Worm (Caenorhabditis elegans) whole organism, L4 larva: Measurements from ENCODE around the gene Y116A8A.4.
A peak's percentile ranks its signal among the peaks of the same experiment; 100 is the strongest.

ENCODE experiments used
- F37D6.2 ChIP-seq: sonication (generic microtip); optimal IDR thresholded peaks from 2 replicates; lab custom pipeline; 2016; ENCODE audit warnings: mild to moderate bottlenecking, missing genetic modification characterization, missing compliant biosample characterization
- Y75B8A.6 ChIP-seq: fragments of 200-800 bp; sonication (Bioruptor generic); IDR thresholded peaks from 2 replicates; pipeline ENCODE4 v1.3.6; 2022; ENCODE audit warnings: missing genetic modification reagents, missing genetic modification characterization, missing compliant biosample characterization
- ZK337.2 ChIP-seq: fragments of 200-800 bp; sonication (Bioruptor generic); IDR thresholded peaks from 2 replicates; pipeline ENCODE4 v1.3.6; 2022; ENCODE audit warnings: missing genetic modification reagents, missing genetic modification characterization, missing compliant biosample characterization
- aha-1 ChIP-seq: fragments of 150-350 bp; peaks from one replicate; lab custom pipeline; 2014; ENCODE audit warnings: missing biosample characterization, missing genetic modification characterization
- ama-1 ChIP-seq: fragments of 150-350 bp; optimal IDR thresholded peaks from 2 replicates; lab custom pipeline; 2014; ENCODE audit warnings: inconsistent platforms, mixed read lengths
- arid-1 ChIP-seq: fragments of 200-800 bp; sonication (Bioruptor generic); conservative IDR thresholded peaks from 2 replicates; pipeline ENCODE4 v1.3.6; 2022; ENCODE audit warnings: missing genetic modification reagents, missing genetic modification characterization, missing compliant biosample characterization
- daf-16 ChIP-seq, 3 experiments: sonication (generic microtip); optimal IDR thresholded peaks; 2 replicates each; lab custom pipeline; 2016 to 2017; ENCODE audit warnings: missing genetic modification characterization in 3 of 3, missing genetic modification reagents in 3 of 3, mild to moderate bottlenecking in 2 of 3, missing compliant biosample characterization in 2 of 3, missing biosample characterization in 1 of 3, moderate library complexity in 1 of 3
- dpl-1 ChIP-seq: fragments of 150-350 bp; optimal IDR thresholded peaks from 2 replicates; lab custom pipeline; 2014; ENCODE audit warnings: missing biosample characterization, missing genetic modification reagents, missing genetic modification characterization
- duxl-1 ChIP-seq: sonication (generic microtip); optimal IDR thresholded peaks from 2 replicates; lab custom pipeline; 2016; ENCODE audit warnings: mild to moderate bottlenecking, missing genetic modification characterization, moderate library complexity, missing compliant biosample characterization; ENCODE audit not compliant: poor library complexity
- dve-1 ChIP-seq: sonication (generic microtip); optimal IDR thresholded peaks from 2 replicates; lab custom pipeline; 2017; ENCODE audit warnings: antibody characterized with exemption, mild to moderate bottlenecking, missing genetic modification characterization, missing compliant biosample characterization; ENCODE audit not compliant: insufficient read depth
- hif-1 ChIP-seq, 2 experiments: sonication (generic microtip); optimal IDR thresholded peaks; 2 replicates each; lab custom pipeline; 2016 to 2017; ENCODE audit warnings: missing compliant biosample characterization in 2 of 2, missing genetic modification characterization in 2 of 2, missing genetic modification reagents in 2 of 2, missing genotype in 2 of 2, mild to moderate bottlenecking in 1 of 2
- hlh-11 ChIP-seq: fragments of 200-800 bp; sonication (Bioruptor generic); optimal IDR thresholded peaks from 2 replicates; lab custom pipeline; 2018; ENCODE audit warnings: mild to moderate bottlenecking, missing genetic modification characterization, missing compliant biosample characterization
- hlh-30 ChIP-seq: sonication (generic microtip); optimal IDR thresholded peaks from 2 replicates; lab custom pipeline; 2017; ENCODE audit warnings: antibody characterized with exemption, mild to moderate bottlenecking, missing genetic modification characterization, missing compliant biosample characterization; ENCODE audit not compliant: insufficient read depth
- hmg-1.1 ChIP-seq: fragments of 200-800 bp; sonication (Bioruptor generic); IDR thresholded peaks from 2 replicates; pipeline ENCODE4 v1.3.6; 2022; ENCODE audit warnings: missing genetic modification reagents, missing genetic modification characterization, missing compliant biosample characterization
- lim-7 ChIP-seq: fragments of 200-800 bp; sonication (Bioruptor generic); IDR thresholded peaks from 2 replicates; pipeline ENCODE4 v1.3.6; 2022; ENCODE audit warnings: missing genetic modification characterization, missing compliant biosample characterization
- lin-1 ChIP-seq: fragments of 200-800 bp; sonication (Bioruptor generic); IDR thresholded peaks from 2 replicates; pipeline ENCODE4 v1.3.6; 2022; ENCODE audit warnings: missing genetic modification reagents, missing genetic modification characterization, missing compliant biosample characterization
- lin-13 ChIP-seq: fragments of 150-350 bp; optimal IDR thresholded peaks from 2 replicates; lab custom pipeline; 2014; ENCODE audit warnings: missing biosample characterization, missing genetic modification reagents, missing genetic modification characterization
- lin-38 ChIP-seq: fragments of 200-800 bp; sonication (Bioruptor generic); IDR thresholded peaks from 2 replicates; pipeline ENCODE4 v1.3.6; 2022; ENCODE audit warnings: missing genetic modification reagents, missing genetic modification characterization, missing compliant biosample characterization
- lsy-2 ChIP-seq, 2 experiments: fragments of 150-350 bp in 1 of 2; sonication (generic microtip) in 1 of 2; optimal IDR thresholded peaks; 2 replicates each; lab custom pipeline; 2014 to 2017; ENCODE audit warnings: missing biosample characterization in 2 of 2, missing genetic modification characterization in 2 of 2
- mdl-1 ChIP-seq, 2 experiments: fragments of 150-350 bp in 1 of 2; sonication (generic microtip) in 1 of 2; optimal IDR thresholded peaks; 2 replicates each; lab custom pipeline; 2014 to 2017; ENCODE audit warnings: missing biosample characterization in 2 of 2, missing genetic modification characterization in 2 of 2
- mep-1 ChIP-seq: fragments of 150-350 bp; sonication (generic microtip); optimal IDR thresholded peaks from 3 replicates; lab custom pipeline; 2014; ENCODE audit warnings: missing biosample characterization, missing genetic modification characterization
- mes-2 ChIP-seq: sonication (generic microtip); optimal IDR thresholded peaks from 2 replicates; lab custom pipeline; 2016; ENCODE audit warnings: missing genotype, mild to moderate bottlenecking, missing genetic modification characterization, missing compliant biosample characterization; ENCODE audit not compliant: poor library complexity, severe bottlenecking
- nhr-102 ChIP-seq: sonication (generic microtip); optimal IDR thresholded peaks from 2 replicates; lab custom pipeline; 2016; ENCODE audit warnings: mild to moderate bottlenecking, missing genetic modification characterization, moderate library complexity, missing compliant biosample characterization
- nhr-25 ChIP-seq: sonication (generic microtip); optimal IDR thresholded peaks from 2 replicates; lab custom pipeline; 2017; ENCODE audit warnings: missing genetic modification characterization, mild to moderate bottlenecking, missing compliant biosample characterization, antibody characterized with exemption, moderate library complexity, borderline replicate concordance; ENCODE audit not compliant: insufficient read depth
- nhr-77 ChIP-seq: fragments of 150-350 bp; optimal IDR thresholded peaks from 2 replicates; lab custom pipeline; 2014; ENCODE audit warnings: missing biosample characterization, missing genetic modification characterization
- rbr-2 ChIP-seq: sonication (generic microtip); optimal IDR thresholded peaks from 2 replicates; lab custom pipeline; 2016; ENCODE audit warnings: missing genotype, missing genetic modification characterization, missing compliant biosample characterization
- set-16 ChIP-seq: fragments of 200-800 bp; sonication (Bioruptor generic); IDR thresholded peaks from 2 replicates; pipeline ENCODE4 v1.3.6; 2022; ENCODE audit warnings: missing genetic modification reagents, missing genetic modification characterization, missing compliant biosample characterization
- snpc-1.2 ChIP-seq: fragments of 200-800 bp; sonication (Bioruptor generic); IDR thresholded peaks from 2 replicates; pipeline ENCODE4 v1.3.6; 2022; ENCODE audit warnings: missing genetic modification reagents, missing genetic modification characterization, missing compliant biosample characterization
- spr-1 ChIP-seq: sonication (generic microtip); optimal IDR thresholded peaks from 2 replicates; lab custom pipeline; 2016; ENCODE audit warnings: mild to moderate bottlenecking, missing genetic modification characterization, missing compliant biosample characterization
- tag-97 ChIP-seq: fragments of 200-800 bp; sonication (Bioruptor generic); IDR thresholded peaks from 2 replicates; pipeline ENCODE4 v1.3.6; 2022; ENCODE audit warnings: missing genetic modification characterization, missing compliant biosample characterization
- unc-130 ChIP-seq: sonication (generic microtip); optimal IDR thresholded peaks from 2 replicates; lab custom pipeline; 2016; ENCODE audit warnings: missing genetic modification reagents, missing genetic modification characterization, missing compliant biosample characterization
- vab-7 ChIP-seq: fragments of 200-800 bp; sonication (Bioruptor generic); IDR thresholded peaks from 2 replicates; pipeline ENCODE4 v1.3.6; 2022; ENCODE audit warnings: missing genetic modification reagents, missing genetic modification characterization, missing compliant biosample characterization

Y116A8A.4 gene

ce11 chrIV:16845376-16845775 is 22.7 kb downstream of the Y116A8A.4 start (continued):
- TF ChIP-seq lsy-2 (tag; optimal IDR thresholded peaks at IDR 0.05; lab: Kevin White, UChicago) (peak; percentile 27 to 70), arid-1 (peak; percentile 93), nhr-102 (peak; percentile 46), ZK337.2 (GFP tag; lab: Robert Waterston, UW) (peak; percentile 86), Y75B8A.6 (GFP tag; lab: Robert Waterston, UW) (peak; percentile 95), lim-7 (GFP tag; lab: Robert Waterston, UW) (0 out of 2 replicates have a peak, but pooled peaks have one; percentile 35), lin-1 (GFP tag; lab: Robert Waterston, UW) (peak; percentile 96)

ce11 chrIV:16849078-16849477 is 26.4 kb downstream of the Y116A8A.4 start:
- TF ChIP-seq lin-38 (GFP tag; lab: Robert Waterston, UW): peak; percentile 66

- TF ChIP-seq snpc-1.2 (0 out of 2 replicates have a peak, but pooled peaks have one; percentile 32), mdl-1 (tag; optimal IDR thresholded peaks at IDR 0.05; lab: Kevin White, UChicago) (no peak)
Observed at ce11 chrIV:16854790-16855189, 32.2 kb downstream of the Y116A8A.4 start, which contains the start of gene map-2. Gene map-2 (minus strand): TSS chrIV:16854890.

ce11 chrIV:16860702-16861101 is 38.1 kb downstream of the Y116A8A.4 start:
- TF ChIP-seq set-16 (GFP tag; lab: Robert Waterston, UW) (peak; percentile 63), snpc-1.2 (peak; percentile 31; the same call in 1 of the 2 replicates), F37D6.2 (tag; lab: Kevin White, UChicago) (no peak)
- TF ChIP-seq, all 104 proteins: peak for 2

- TF ChIP-seq snpc-1.2: peak; percentile 60; the same call in 1 of the 2 replicates
- TF ChIP-seq daf-16 (GFP tag; optimal IDR thresholded peaks at IDR 0.05; lab: Kevin White, UChicago): peak in 1 of 2 experiments; percentile 2
- peak; percentile 52 for TF ChIP-seq daf-16 (tag; optimal IDR thresholded peaks at IDR 0.05; lab: Kevin White, UChicago)
- peak in 1 of 2 experiments; percentile 43 for TF ChIP-seq hif-1 (tag; optimal IDR thresholded peaks at IDR 0.05; lab: Kevin White, UChicago)
- TF ChIP-seq unc-130 (GFP tag; lab: Kevin White, UChicago): peak; percentile 55
- peak in 1 of 2 experiments; percentile 70 for TF ChIP-seq lsy-2 (tag; optimal IDR thresholded peaks at IDR 0.05; lab: Kevin White, UChicago)
- TF ChIP-seq spr-1 (tag; lab: Kevin White, UChicago): no peak
- peak; percentile 11 for TF ChIP-seq ama-1 (lab: Kevin White, UChicago)
- peak; percentile 39; the same call in 1 of the 2 replicates for TF ChIP-seq hmg-1.1
- peak; percentile 70 for TF ChIP-seq mep-1
- peak; percentile 5 for TF ChIP-seq hlh-11
- peak; percentile 91 for TF ChIP-seq mes-2 (tag; lab: Kevin White, UChicago)
- peak; percentile 73 for TF ChIP-seq aha-1 (tag; lab: Kevin White, UChicago)
- TF ChIP-seq mdl-1 (tag; optimal IDR thresholded peaks at IDR 0.05; lab: Kevin White, UChicago): no peak
- peak; percentile 63 for TF ChIP-seq lin-38 (GFP tag; lab: Robert Waterston, UW)
- TF ChIP-seq rbr-2 (tag; lab: Kevin White, UChicago): peak; percentile 52
- no peak for TF ChIP-seq tag-97 (GFP tag; lab: Robert Waterston, UW)
- TF ChIP-seq vab-7 (GFP tag; lab: Robert Waterston, UW): peak; percentile 39; the same call in 1 of the 2 replicates
- TF ChIP-seq dve-1 (tag; lab: Kevin White, UChicago): peak; percentile 29
- TF ChIP-seq lin-13 (GFP tag; lab: Kevin White, UChicago): peak; percentile 1
- TF ChIP-seq dpl-1 (GFP tag; lab: Kevin White, UChicago): peak; percentile 55
- no peak for TF ChIP-seq F37D6.2 (tag; lab: Kevin White, UChicago)
- peak; percentile 7 for TF ChIP-seq hlh-30 (tag; lab: Kevin White, UChicago)
- TF ChIP-seq nhr-25 (tag; lab: Kevin White, UChicago): no peak
- no peak for TF ChIP-seq duxl-1 (tag; lab: Kevin White, UChicago)
- TF ChIP-seq nhr-77 (tag; lab: Kevin White, UChicago): peak; percentile 9
- TF ChIP-seq, all 104 proteins: peak for 19
Observed at ce11 chrIV:16863431-16863895, 40.8 kb downstream of the Y116A8A.4 start, which contains the start of the genes mel-46 and lsy-13. Gene mel-46 (minus strand): TSS chrIV:16863481. Gene lsy-13 (plus strand): TSS chrIV:16863870.
